Worm (Caenorhabditis elegans): ENCODE measurements around the gene T22F7.1.

DNA sequence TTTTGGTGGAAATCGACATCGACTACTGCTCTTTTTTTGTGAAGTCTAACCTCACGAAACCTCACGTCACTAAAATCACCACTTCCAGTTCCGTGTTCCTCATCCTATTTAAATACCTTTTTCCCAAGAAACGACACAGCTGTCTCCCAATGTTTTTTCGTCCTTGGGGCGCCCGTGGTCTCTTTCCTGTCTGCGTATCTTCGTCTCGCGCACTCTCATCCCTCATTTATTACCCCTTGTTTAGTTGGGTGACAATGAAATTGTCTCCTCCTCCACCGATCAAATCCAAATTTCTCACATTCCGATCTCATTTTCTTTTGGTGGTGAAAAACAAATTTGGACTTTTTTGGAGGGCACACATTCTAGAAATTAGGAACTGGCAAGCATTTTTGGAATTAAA, 22.9 kb downstream of the T22F7.1 start:
- no peak for TF ChIP-seq nhr-10 (tag; optimal IDR thresholded peaks at IDR 0.05)
- no peak for TF ChIP-seq lin-13 (GFP tag; optimal IDR thresholded peaks at IDR 0.05)
- TF ChIP-seq snpc-4 (tag; optimal IDR thresholded peaks at IDR 0.05): no peak
- TF ChIP-seq unc-62 (GFP tag; optimal IDR thresholded peaks at IDR 0.05): no peak
- TF ChIP-seq fos-1 (tag; optimal IDR thresholded peaks at IDR 0.05): no peak
- TF ChIP-seq unc-55 (GFP tag; optimal IDR thresholded peaks at IDR 0.05): no peak
- no peak for TF ChIP-seq ztf-1 (GFP tag; conservative IDR thresholded peaks at IDR 0.05)
- no peak for TF ChIP-seq zag-1 (tag; optimal IDR thresholded peaks at IDR 0.05)
- no peak for TF ChIP-seq unc-39 (tag; optimal IDR thresholded peaks at IDR 0.05)
- TF ChIP-seq nhr-25 (tag; optimal IDR thresholded peaks at IDR 0.05): peak; percentile 34
- TF ChIP-seq crh-2 (tag; optimal IDR thresholded peaks at IDR 0.05): no peak

Measured in whole organism, L2 larva.